Worm (Caenorhabditis elegans) whole organism, L3 larva: ENCODE data around the gene glb-16.

Source experiments
- ceh-82 ChIP-seq: fragments of 150-350 bp; optimal IDR thresholded peaks from 2 replicates; lab custom pipeline; 2014; ENCODE audit warnings: missing biosample characterization, missing genetic modification characterization
- egl-27 ChIP-seq: sonication (generic microtip); optimal IDR thresholded peaks from 4 replicates; lab custom pipeline; 2017; ENCODE audit warnings: missing biosample characterization, missing genetic modification reagents, missing genetic modification characterization
- mml-1 ChIP-seq: fragments of 150-350 bp; sonication (generic microtip); optimal IDR thresholded peaks from 3 replicates; lab custom pipeline; 2014; ENCODE audit warnings: missing biosample characterization, missing genetic modification characterization
- nfya-1 ChIP-seq: sonication (generic microtip); optimal IDR thresholded peaks from 2 replicates; lab custom pipeline; 2017; ENCODE audit warnings: missing genetic modification characterization, mild to moderate bottlenecking, missing compliant biosample characterization, antibody characterized with exemption, moderate library complexity; ENCODE audit not compliant: insufficient read depth
- nhr-76 ChIP-seq: fragments of 150-350 bp; sonication (generic microtip); optimal IDR thresholded peaks from 5 replicates; lab custom pipeline; 2014; ENCODE audit warnings: missing biosample characterization, missing genetic modification characterization

- no peak for TF ChIP-seq mml-1
- no peak for TF ChIP-seq nhr-76 (tag; lab: Kevin White, UChicago)
- no peak for TF ChIP-seq nfya-1 (tag; lab: Kevin White, UChicago)
- TF ChIP-seq ceh-82 = no peak
- no peak for TF ChIP-seq egl-27
Measured at ce11 chrX:7563425-7563824, 23.5 kb upstream of the glb-16 start.
